Worm (Caenorhabditis elegans) whole organism, mixed stage, embryonic: ENCODE measurements around the gene ubxn-4.

Experiments used
- M03D4.4 ChIP-seq: sonication (generic microtip); optimal IDR thresholded peaks from 2 replicates; lab custom pipeline; 2017; ENCODE audit warnings: mild to moderate bottlenecking, missing genetic modification characterization, missing compliant biosample characterization
- cnd-1 ChIP-seq: fragments of 200-800 bp; sonication (Bioruptor generic); optimal IDR thresholded peaks from 2 replicates; lab custom pipeline; 2018; ENCODE audit warnings: mild to moderate bottlenecking, missing genetic modification characterization, missing compliant biosample characterization
- lin-13 ChIP-seq: fragments of 150-350 bp; optimal IDR thresholded peaks from 2 replicates; lab custom pipeline; 2014; ENCODE audit warnings: missing biosample characterization, missing genetic modification characterization
- lsy-2 ChIP-seq: fragments of 150-350 bp; optimal IDR thresholded peaks from 2 replicates; lab custom pipeline; 2014; ENCODE audit warnings: missing biosample characterization, missing genetic modification characterization
- mep-1 ChIP-seq: fragments of 150-350 bp; optimal IDR thresholded peaks from 2 replicates; lab custom pipeline; 2017; ENCODE audit warnings: missing biosample characterization, missing genetic modification reagents, missing genetic modification characterization, inconsistent platforms
- mls-2 ChIP-seq: sonication (generic microtip); optimal IDR thresholded peaks from 2 replicates; lab custom pipeline; 2016; ENCODE audit warnings: mild to moderate bottlenecking, missing genetic modification characterization, moderate library complexity, missing compliant biosample characterization
- nhr-237 ChIP-seq: fragments of 150-350 bp; optimal IDR thresholded peaks from 2 replicates; lab custom pipeline; 2014; ENCODE audit warnings: missing biosample characterization, missing genetic modification characterization
- pha-4 ChIP-seq: fragments of 150-350 bp; optimal IDR thresholded peaks from 2 replicates; lab custom pipeline; 2018; ENCODE audit warnings: missing biosample characterization, missing genetic modification reagents, missing genetic modification characterization
- sptf-1 ChIP-seq: sonication (generic microtip); optimal IDR thresholded peaks from 2 replicates; lab custom pipeline; 2017; ENCODE audit warnings: mild to moderate bottlenecking, missing genetic modification characterization, moderate library complexity, missing compliant biosample characterization
- unc-39 ChIP-seq: fragments of 150-350 bp; optimal IDR thresholded peaks from 2 replicates; lab custom pipeline; 2014; ENCODE audit warnings: missing biosample characterization, missing genetic modification characterization
- unc-62 ChIP-seq: fragments of 150-350 bp; optimal IDR thresholded peaks from 2 replicates; lab custom pipeline; 2014; ENCODE audit warnings: missing biosample characterization, missing genetic modification reagents, missing genetic modification characterization

DNA sequence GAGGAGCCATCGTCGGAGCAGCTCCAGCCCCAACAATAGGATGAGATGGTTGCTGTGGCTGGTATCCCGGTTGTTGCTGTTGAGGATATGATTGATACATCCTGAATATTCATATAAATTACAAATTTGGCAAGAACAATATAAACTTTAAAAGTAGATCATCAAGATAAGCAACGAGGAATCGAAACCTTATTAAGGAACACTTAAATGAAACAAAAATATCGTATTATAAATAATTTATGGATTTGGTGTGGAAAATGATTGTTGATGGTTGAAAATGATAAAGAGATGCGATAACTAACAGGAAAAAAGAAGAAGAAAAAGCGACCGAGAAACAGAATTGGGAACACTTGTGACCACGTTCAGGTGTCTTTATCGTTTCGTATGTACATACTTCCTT lies 34.0 kb upstream of the ubxn-4 start, which contains the start of gene pqn-96:
- TF ChIP-seq unc-62 (GFP tag; lab: Kevin White, UChicago) = no peak
- TF ChIP-seq lin-13 (tag; lab: Kevin White, UChicago) = no peak
- no peak for TF ChIP-seq sptf-1 (tag; lab: Kevin White, UChicago)
- no peak for TF ChIP-seq cnd-1 (tag; lab: Kevin White, UChicago)
- no peak for TF ChIP-seq mep-1 (tag; lab: Kevin White, UChicago)
- no peak for TF ChIP-seq lsy-2 (tag; lab: Kevin White, UChicago)
- TF ChIP-seq unc-39 (tag; lab: Kevin White, UChicago) = no peak
- TF ChIP-seq M03D4.4 = no peak
- no peak for TF ChIP-seq nhr-237 (tag; lab: Kevin White, UChicago)
- no peak for TF ChIP-seq pha-4 (tag; lab: Kevin White, UChicago)
- no peak for TF ChIP-seq mls-2 (tag; lab: Kevin White, UChicago)
